Fruit fly (Drosophila melanogaster) whole organism, embryonic: ENCODE measurements around the gene Ctr1B.

Experiments
- Abd-B ChIP-seq: fragments of 200-800 bp; sonication (Bioruptor generic); optimal IDR thresholded peaks from 2 replicates; lab custom pipeline; 2018; ENCODE audit warnings: missing biosample characterization, mild to moderate bottlenecking, missing genetic modification characterization, moderate library complexity
- Bgb ChIP-seq: fragments of 200-800 bp; sonication (Bioruptor generic); IDR thresholded peaks from 2 replicates; pipeline ENCODE4 v1.3.6; 2022; ENCODE audit warnings: missing biosample characterization, missing genetic modification characterization; ENCODE audit not compliant: partially characterized antibody
- CG10209 ChIP-seq: fragments of 200-800 bp; sonication (Bioruptor generic); optimal IDR thresholded peaks from 3 replicates; lab custom pipeline; 2017; ENCODE audit warnings: missing biosample characterization, mild to moderate bottlenecking, missing genetic modification characterization, missing genetic modification reagents
- CG10321 ChIP-seq: fragments of 200-800 bp; sonication (Bioruptor generic); IDR thresholded peaks from 2 replicates; pipeline ENCODE4 v1.3.6; 2022; ENCODE audit warnings: missing biosample characterization, missing genetic modification characterization
- CG10959 ChIP-seq: fragments of 200-800 bp; sonication (Bioruptor generic); IDR thresholded peaks from 2 replicates; pipeline ENCODE4 v1.3.6; 2022; ENCODE audit warnings: missing biosample characterization, missing genetic modification characterization
- CG11696 ChIP-seq: fragments of 200-800 bp; sonication (Bioruptor generic); IDR thresholded peaks from 2 replicates; pipeline ENCODE4 v1.3.6; 2022; ENCODE audit warnings: missing biosample characterization, missing genetic modification characterization
- CG12744 ChIP-seq: fragments of 200-800 bp; sonication (Bioruptor generic); optimal IDR thresholded peaks from 2 replicates; lab custom pipeline; 2016; ENCODE audit warnings: missing biosample characterization, missing genetic modification characterization
- CG12769 ChIP-seq: fragments of 200-800 bp; sonication (Bioruptor generic); optimal IDR thresholded peaks from 2 replicates; lab custom pipeline; 2019; ENCODE audit warnings: missing biosample characterization, mild to moderate bottlenecking, missing genetic modification characterization, moderate library complexity
- CG14710 ChIP-seq: fragments of 200-800 bp; sonication (Bioruptor generic); optimal IDR thresholded peaks from 3 replicates; lab custom pipeline; 2019; ENCODE audit warnings: missing biosample characterization, mild to moderate bottlenecking, missing genetic modification characterization, moderate library complexity
- CG15011 ChIP-seq: fragments of 200-800 bp; sonication (Bioruptor generic); optimal IDR thresholded peaks from 3 replicates; lab custom pipeline; 2018; ENCODE audit warnings: missing biosample characterization, mild to moderate bottlenecking, missing genetic modification characterization
- CG1529 ChIP-seq: fragments of 200-800 bp; sonication (Bioruptor generic); optimal IDR thresholded peaks from 3 replicates; lab custom pipeline; 2018; ENCODE audit warnings: missing biosample characterization, missing genetic modification characterization
- CG17361 ChIP-seq: fragments of 200-800 bp; sonication (Bioruptor generic); IDR thresholded peaks from 3 replicates; pipeline ENCODE4 v1.3.6; 2022; ENCODE audit warnings: missing biosample characterization, missing genetic modification characterization
- CG17802 ChIP-seq: fragments of 200-800 bp; sonication (Bioruptor generic); optimal IDR thresholded peaks from 2 replicates; lab custom pipeline; 2018; ENCODE audit warnings: missing biosample characterization, mild to moderate bottlenecking, missing genetic modification characterization, moderate library complexity
- CG18476 ChIP-seq: fragments of 200-800 bp; sonication (Bioruptor generic); optimal IDR thresholded peaks from 2 replicates; lab custom pipeline; 2016; ENCODE audit warnings: missing biosample characterization, mild to moderate bottlenecking, missing genetic modification characterization
- CG2120 ChIP-seq: fragments of 200-800 bp; sonication (Bioruptor generic); optimal IDR thresholded peaks from 3 replicates; lab custom pipeline; 2016; ENCODE audit warnings: missing biosample characterization, missing genetic modification characterization
- CG2875 ChIP-seq: fragments of 200-800 bp; sonication (Bioruptor generic); optimal IDR thresholded peaks from 2 replicates; lab custom pipeline; 2017; ENCODE audit warnings: missing biosample characterization, mild to moderate bottlenecking, missing genetic modification characterization, missing genetic modification reagents
- CG31441 ChIP-seq: fragments of 200-800 bp; sonication (Bioruptor generic); IDR thresholded peaks from 2 replicates; pipeline ENCODE4 v1.3.6; 2022; ENCODE audit warnings: missing biosample characterization, missing genetic modification characterization
- CG34376 ChIP-seq: fragments of 200-800 bp; sonication (Bioruptor generic); optimal IDR thresholded peaks from 2 replicates; lab custom pipeline; 2018; ENCODE audit warnings: missing biosample characterization, mild to moderate bottlenecking, missing genetic modification characterization
- CG3995 ChIP-seq: fragments of 200-800 bp; sonication (Bioruptor generic); optimal IDR thresholded peaks from 3 replicates; lab custom pipeline; 2016; ENCODE audit warnings: missing biosample characterization, missing genetic modification characterization
- CG4617 ChIP-seq: fragments of 200-800 bp; sonication (Bioruptor generic); optimal IDR thresholded peaks from 3 replicates; lab custom pipeline; 2016; ENCODE audit warnings: missing biosample characterization, missing genetic modification characterization, borderline replicate concordance
- CG7372 ChIP-seq: fragments of 200-800 bp; sonication (Bioruptor generic); IDR thresholded peaks from 2 replicates; pipeline ENCODE4 v1.3.6; 2022; ENCODE audit warnings: missing biosample characterization, missing genetic modification characterization
- CG8089 ChIP-seq: fragments of 200-800 bp; sonication (Bioruptor generic); optimal IDR thresholded peaks from 3 replicates; lab custom pipeline; 2016; ENCODE audit warnings: missing biosample characterization, missing genetic modification characterization
- CG8388 ChIP-seq: fragments of 200-800 bp; sonication (Bioruptor generic); optimal IDR thresholded peaks from 2 replicates; lab custom pipeline; 2019; ENCODE audit warnings: missing biosample characterization, mild to moderate bottlenecking, missing genetic modification characterization, moderate library complexity
- CG8944 ChIP-seq: fragments of 200-800 bp; sonication (Bioruptor generic); optimal IDR thresholded peaks from 3 replicates; lab custom pipeline; 2016; ENCODE audit warnings: missing biosample characterization, missing genetic modification characterization
- D19A ChIP-seq: fragments of 200-800 bp; optimal IDR thresholded peaks from 3 replicates; lab custom pipeline; 2019; ENCODE audit warnings: missing biosample characterization, mild to moderate bottlenecking, missing genetic modification characterization, moderate library complexity
- HHEX ChIP-seq: fragments of 200-800 bp; sonication (Bioruptor generic); optimal IDR thresholded peaks from 3 replicates; lab custom pipeline; 2017; ENCODE audit warnings: missing biosample characterization, mild to moderate bottlenecking, missing genetic modification characterization, missing genetic modification reagents
- Hr51 ChIP-seq, 2 experiments: fragments of 200-800 bp; sonication (Bioruptor generic); optimal IDR thresholded peaks; 2 replicates in 1 of 2; 3 replicates in 1 of 2; lab custom pipeline; 2016 to 2018; ENCODE audit warnings: missing biosample characterization in 2 of 2, missing genetic modification characterization in 2 of 2, mild to moderate bottlenecking in 1 of 2, moderate library complexity in 1 of 2
- Mad ChIP-seq: fragments of 200-800 bp; sonication (Bioruptor generic); optimal IDR thresholded peaks from 2 replicates; lab custom pipeline; 2016; ENCODE audit warnings: missing biosample characterization, missing genetic modification characterization
- Nf-YC ChIP-seq: fragments of 200-800 bp; optimal IDR thresholded peaks from 3 replicates; lab custom pipeline; 2019; ENCODE audit warnings: missing biosample characterization, mild to moderate bottlenecking, missing genetic modification characterization, moderate library complexity
- Ravus ChIP-seq: fragments of 200-800 bp; sonication (Bioruptor generic); IDR thresholded peaks from 2 replicates; pipeline ENCODE4 v1.3.6; 2022; ENCODE audit warnings: missing biosample characterization, missing genetic modification characterization
- Sin3A ChIP-seq: fragments of >200 bp; optimal IDR thresholded peaks from 2 replicates; lab custom pipeline; 2018
- Sry-δ ChIP-seq: fragments of 200-800 bp; sonication (Bioruptor generic); optimal IDR thresholded peaks from 2 replicates; lab custom pipeline; 2016; ENCODE audit warnings: missing biosample characterization, missing genetic modification characterization
- Stat92E ChIP-seq, 3 experiments: fragments of >200 bp in 2 of 3; fragments of 200-800 bp in 1 of 3; sonication (Bioruptor generic) in 1 of 3; optimal IDR thresholded peaks; 2 replicates each; lab custom pipeline; 2017 to 2019; ENCODE audit warnings: missing biosample characterization in 3 of 3, missing genetic modification characterization in 3 of 3, mild to moderate bottlenecking in 1 of 3, moderate library complexity in 1 of 3
- Xrp1 ChIP-seq: fragments of 200-800 bp; sonication (Bioruptor generic); IDR thresholded peaks from 2 replicates; pipeline ENCODE4 v1.3.6; 2022; ENCODE audit warnings: missing biosample characterization, missing genetic modification characterization
- az2 ChIP-seq: fragments of 200-800 bp; sonication (Bioruptor generic); optimal IDR thresholded peaks from 3 replicates; lab custom pipeline; 2016; ENCODE audit warnings: missing biosample characterization, missing genetic modification characterization
- chn ChIP-seq: fragments of 200-800 bp; sonication (Bioruptor generic); optimal IDR thresholded peaks from 2 replicates; lab custom pipeline; 2016; ENCODE audit warnings: missing biosample characterization, missing genetic modification characterization
- esg ChIP-seq: fragments of 200-800 bp; sonication (Bioruptor generic); conservative IDR thresholded peaks from 2 replicates; pipeline ENCODE4 v1.3.6; 2022; ENCODE audit warnings: missing biosample characterization, missing genetic modification characterization
- hb ChIP-seq: fragments of 200-800 bp; sonication (Bioruptor generic); IDR thresholded peaks from 3 replicates; pipeline ENCODE4 v1.3.6; 2022; ENCODE audit warnings: missing biosample characterization, missing genetic modification characterization; ENCODE audit not compliant: partially characterized antibody
- jing ChIP-seq: fragments of 200-800 bp; sonication (Bioruptor generic); optimal IDR thresholded peaks from 2 replicates; lab custom pipeline; 2018; ENCODE audit warnings: missing biosample characterization, mild to moderate bottlenecking, missing genetic modification characterization
- klu ChIP-seq: fragments of 200-800 bp; sonication (Bioruptor generic); IDR thresholded peaks from 2 replicates; pipeline ENCODE4 v1.3.6; 2022; ENCODE audit warnings: missing biosample characterization, missing genetic modification characterization
- lab ChIP-seq: fragments of 200-800 bp; sonication (Bioruptor generic); optimal IDR thresholded peaks from 3 replicates; lab custom pipeline; 2017; ENCODE audit warnings: missing biosample characterization, missing genetic modification characterization, mild to moderate bottlenecking, moderate library complexity, missing genetic modification reagents
- mld ChIP-seq: fragments of 200-800 bp; sonication (Bioruptor generic); IDR thresholded peaks from 3 replicates; pipeline ENCODE4 v1.3.6; 2022; ENCODE audit warnings: missing biosample characterization, missing genetic modification characterization; ENCODE audit not compliant: partially characterized antibody
- nom ChIP-seq: fragments of 200-800 bp; sonication (Bioruptor generic); optimal IDR thresholded peaks from 2 replicates; lab custom pipeline; 2017; ENCODE audit warnings: missing biosample characterization, missing genetic modification characterization, mild to moderate bottlenecking, moderate library complexity, missing genetic modification reagents
- prd ChIP-seq, 3 experiments: fragments of >200 bp in 2 of 3; fragments of 200-800 bp in 1 of 3; sonication (Bioruptor generic) in 1 of 3; optimal IDR thresholded peaks in 2 of 3; IDR thresholded peaks in 1 of 3; 2 replicates in 2 of 3; 3 replicates in 1 of 3; pipeline versions ENCODE4 v1.3.6 to Lab custom; 2017 to 2022; ENCODE audit warnings: missing biosample characterization in 1 of 3, missing genetic modification characterization in 1 of 3
- repo ChIP-seq: fragments of 200-800 bp; sonication (Bioruptor generic); optimal IDR thresholded peaks from 2 replicates; lab custom pipeline; 2016; ENCODE audit warnings: missing biosample characterization, missing genetic modification characterization
- salm ChIP-seq: fragments of 200-800 bp; sonication (Bioruptor generic); optimal IDR thresholded peaks from 2 replicates; lab custom pipeline; 2018; ENCODE audit warnings: missing biosample characterization, mild to moderate bottlenecking, missing genetic modification characterization
- toy ChIP-seq: fragments of 200-800 bp; sonication (Bioruptor generic); IDR thresholded peaks from 2 replicates; pipeline ENCODE4 v1.3.6; 2022; ENCODE audit warnings: missing biosample characterization, missing genetic modification characterization
- zfh1 ChIP-seq: fragments of 200-800 bp; sonication (Bioruptor generic); IDR thresholded peaks from 3 replicates; pipeline ENCODE4 v1.3.6; 2022; ENCODE audit warnings: missing biosample characterization, missing genetic modification characterization

The Ctr1B gene

DNA sequence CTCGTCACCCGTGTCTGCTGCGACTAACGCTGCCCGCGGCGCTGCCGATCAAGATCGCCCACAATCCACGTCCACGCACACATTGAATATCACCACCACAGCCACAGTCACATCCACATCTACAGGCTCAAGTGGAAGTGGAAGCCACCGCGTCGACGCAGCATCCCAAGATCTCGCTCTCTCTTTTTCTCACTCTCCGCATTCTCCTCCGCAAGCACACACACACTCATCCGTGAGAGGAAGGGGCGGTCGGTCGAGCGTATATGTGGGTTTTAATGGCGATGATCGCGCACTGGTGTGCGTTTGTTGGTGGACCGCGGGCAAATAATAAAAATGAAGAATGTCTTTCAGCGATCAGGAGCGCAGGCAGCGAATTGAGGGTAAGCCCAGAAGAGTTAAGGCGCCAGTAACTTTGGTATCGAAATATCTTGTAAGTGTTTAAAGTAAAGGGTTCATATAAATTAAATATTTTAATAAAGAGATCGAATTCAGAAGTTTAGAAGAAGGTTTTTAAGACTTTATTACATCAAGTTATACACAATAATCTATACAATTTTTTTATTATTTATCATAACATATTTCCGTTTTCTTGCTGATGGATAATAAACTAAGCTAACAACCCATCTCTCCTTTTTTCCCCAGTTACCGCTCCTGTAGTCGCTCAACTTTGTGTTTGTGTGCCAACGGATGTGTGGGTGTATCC lies 16.5 kb downstream of the Ctr1B start, which contains the start of gene Poxm (continued):
- TF ChIP-seq CG7372 (peak; percentile 89), CG10321 (GFP tag; lab: Robert Waterston, UW) (0 out of 2 replicates have a peak, but pooled peaks have one; percentile 28), CG8944 (GFP tag; lab: Kevin White, UChicago) (peak; percentile 40), CG12744 (GFP tag; lab: Kevin White, UChicago) (no peak), Abd-B (GFP tag; lab: Kevin White, UChicago) (peak; percentile 94), az2 (GFP tag; lab: Kevin White, UChicago) (peak; percentile 92), Xrp1 (GFP tag; lab: Robert Waterston, UW) (peak; percentile 91), CG10209 (peak; percentile 91), CG34376 (GFP tag; lab: Kevin White, UChicago) (peak; percentile 18), CG3995 (GFP tag; lab: Kevin White, UChicago) (no peak), Mad (GFP tag; lab: Kevin White, UChicago) (peak; percentile 80), CG15011 (GFP tag; lab: Kevin White, UChicago) (peak; percentile 84), CG8388 (GFP tag; lab: Kevin White, UChicago) (peak; percentile 88), Stat92E (GFP tag; optimal IDR thresholded peaks at IDR 0.05; lab: Kevin White, UChicago) (peak in 1 of 3 experiments; percentile 88), zfh1 (peak; percentile 67; the same call in 2 of the 3 replicates), CG10959 (GFP tag; lab: Robert Waterston, UW) (peak; percentile 87), esg (GFP tag; lab: Robert Waterston, UW) (peak; percentile 88), CG4617 (GFP tag; lab: Kevin White, UChicago) (peak; percentile 63), CG17802 (tag; lab: Kevin White, UChicago) (peak; percentile 64), Nf-YC (peak; percentile 94), Sry-δ (GFP tag; lab: Kevin White, UChicago) (no peak), lab (peak; percentile 77), hb (GFP tag; lab: Robert Waterston, UW) (no peak), CG18476 (GFP tag; lab: Kevin White, UChicago) (peak; percentile 81), CG2120 (GFP tag; lab: Kevin White, UChicago) (peak; percentile 71), prd (optimal IDR thresholded peaks at IDR 0.05; lab: Kevin White, UChicago) (no peak), prd (GFP tag; IDR thresholded peaks at IDR 0.05; lab: Robert Waterston, UW) (peak; percentile 96), klu (GFP tag; lab: Robert Waterston, UW) (peak; percentile 84), Sin3A (lab: Kevin White, UChicago) (no peak), Bgb (GFP tag; lab: Robert Waterston, UW) (no peak), CG2875 (GFP tag; lab: Kevin White, UChicago) (peak; percentile 85), repo (no peak), mld (0 out of 3 replicates have a peak, but pooled peaks have one; percentile 49), toy (GFP tag; lab: Robert Waterston, UW) (no peak), nom (peak; percentile 88), CG14710 (tag; lab: Kevin White, UChicago) (peak; percentile 95), CG17361 (GFP tag; lab: Robert Waterston, UW) (peak; percentile 99), Ravus (GFP tag; lab: Robert Waterston, UW) (peak; percentile 59), CG12769 (peak; percentile 4), D19A (tag; lab: Kevin White, UChicago) (peak; percentile 89), Hr51 (GFP tag; optimal IDR thresholded peaks at IDR 0.05; lab: Kevin White, UChicago) (peak; percentile 51 to 91), chn (GFP tag; lab: Kevin White, UChicago) (peak; percentile 77), salm (tag; lab: Kevin White, UChicago) (peak; percentile 77), CG11696 (GFP tag; lab: Robert Waterston, UW) (peak; percentile 66), CG1529 (GFP tag; lab: Kevin White, UChicago) (peak; percentile 90), CG31441 (GFP tag; lab: Robert Waterston, UW) (peak; percentile 95), jing (peak; percentile 58), HHEX (GFP tag; lab: Kevin White, UChicago) (peak; percentile 89), CG8089 (peak; percentile 32)
